Fruit fly (Drosophila melanogaster) whole organism, embryonic: ENCODE data around the gene CG33230.
A peak's percentile ranks its signal among the peaks of the same experiment; 100 is the strongest.

ENCODE experiments used
- Aef1 ChIP-seq: fragments of 200-800 bp; sonication (Bioruptor generic); IDR thresholded peaks from 3 replicates; pipeline ENCODE4 v1.3.6; 2022; ENCODE audit warnings: missing biosample characterization, missing genetic modification characterization
- Bteb2 ChIP-seq: fragments of 200-800 bp; sonication (Bioruptor generic); optimal IDR thresholded peaks from 2 replicates; lab custom pipeline; 2016; ENCODE audit warnings: missing biosample characterization, missing genetic modification characterization
- CG10543 ChIP-seq: fragments of 200-800 bp; sonication (Bioruptor generic); optimal IDR thresholded peaks from 3 replicates; lab custom pipeline; 2017; ENCODE audit warnings: missing biosample characterization, mild to moderate bottlenecking, missing genetic modification characterization, moderate library complexity
- CG10959 ChIP-seq: fragments of 200-800 bp; sonication (Bioruptor generic); IDR thresholded peaks from 2 replicates; pipeline ENCODE4 v1.3.6; 2022; ENCODE audit warnings: missing biosample characterization, missing genetic modification characterization
- CG11456 ChIP-seq: fragments of 200-800 bp; sonication (Bioruptor generic); IDR thresholded peaks from 3 replicates; pipeline ENCODE4 v1.3.6; 2022; ENCODE audit warnings: missing biosample characterization, missing genetic modification characterization
- CG11504 ChIP-seq: fragments of 200-800 bp; sonication (Bioruptor generic); optimal IDR thresholded peaks from 3 replicates; lab custom pipeline; 2019; ENCODE audit warnings: missing biosample characterization, mild to moderate bottlenecking, missing genetic modification characterization, moderate library complexity
- CG11560 ChIP-seq: fragments of 200-800 bp; sonication (Bioruptor generic); IDR thresholded peaks from 3 replicates; pipeline ENCODE4 v1.3.6; 2022; ENCODE audit warnings: missing biosample characterization, missing genetic modification characterization
- CG12299 ChIP-seq: fragments of 200-800 bp; sonication (Bioruptor generic); optimal IDR thresholded peaks from 2 replicates; lab custom pipeline; 2018; ENCODE audit warnings: missing biosample characterization, mild to moderate bottlenecking, missing genetic modification characterization
- CG13624 ChIP-seq: fragments of 200-800 bp; sonication (Bioruptor generic); optimal IDR thresholded peaks from 2 replicates; lab custom pipeline; 2016; ENCODE audit warnings: missing biosample characterization, missing genetic modification characterization
- CG15269 ChIP-seq: fragments of 200-800 bp; sonication (Bioruptor generic); optimal IDR thresholded peaks from 2 replicates; lab custom pipeline; 2018; ENCODE audit warnings: missing biosample characterization, mild to moderate bottlenecking, missing genetic modification characterization, moderate library complexity
- CG16779 ChIP-seq: fragments of 200-800 bp; sonication (Bioruptor generic); IDR thresholded peaks from 2 replicates; pipeline ENCODE4 v1.3.6; 2022; ENCODE audit warnings: missing biosample characterization, missing genetic modification characterization
- CG17385 ChIP-seq: fragments of 200-800 bp; sonication (Bioruptor generic); optimal IDR thresholded peaks from 3 replicates; lab custom pipeline; 2018; ENCODE audit warnings: missing biosample characterization, mild to moderate bottlenecking, missing genetic modification characterization
- CG17612 ChIP-seq: fragments of 200-800 bp; sonication (Bioruptor generic); IDR thresholded peaks from 2 replicates; pipeline ENCODE4 v1.3.6; 2022; ENCODE audit warnings: missing biosample characterization, missing genetic modification characterization
- CG2199 ChIP-seq: fragments of 200-800 bp; sonication (Bioruptor generic); IDR thresholded peaks from 3 replicates; pipeline ENCODE4 v1.3.6; 2022; ENCODE audit warnings: missing biosample characterization, missing genetic modification characterization
- CG2712 ChIP-seq: fragments of 200-800 bp; optimal IDR thresholded peaks from 3 replicates; lab custom pipeline; 2019; ENCODE audit warnings: missing biosample characterization, mild to moderate bottlenecking, missing genetic modification characterization, moderate library complexity
- CG3726 ChIP-seq: fragments of 200-800 bp; sonication (Bioruptor generic); IDR thresholded peaks from 3 replicates; pipeline ENCODE4, ENCODE4 v1.3.6; 2022; ENCODE audit warnings: missing biosample characterization, missing genetic modification characterization
- CG4328 ChIP-seq: fragments of 200-800 bp; sonication (Bioruptor generic); optimal IDR thresholded peaks from 3 replicates; lab custom pipeline; 2017; ENCODE audit warnings: missing biosample characterization, missing genetic modification reagents, missing genetic modification characterization
- CG4424 ChIP-seq: fragments of 200-800 bp; sonication (Bioruptor generic); optimal IDR thresholded peaks from 3 replicates; lab custom pipeline; 2016; ENCODE audit warnings: missing biosample characterization, missing genetic modification characterization
- CG6175 ChIP-seq: fragments of 200-800 bp; sonication (Bioruptor generic); IDR thresholded peaks from 3 replicates; pipeline ENCODE4 v1.3.6; 2022; ENCODE audit warnings: missing biosample characterization, missing genetic modification characterization
- CG6654 ChIP-seq: fragments of 200-800 bp; sonication (Bioruptor generic); optimal IDR thresholded peaks from 2 replicates; lab custom pipeline; 2017; ENCODE audit warnings: missing biosample characterization, mild to moderate bottlenecking, missing genetic modification characterization
- CG7357 ChIP-seq: fragments of 200-800 bp; sonication (Bioruptor generic); IDR thresholded peaks from 3 replicates; pipeline ENCODE4 v1.3.6; 2022; ENCODE audit warnings: missing biosample characterization, missing genetic modification characterization
- CoRest ChIP-seq: fragments of 200-800 bp; sonication (Bioruptor generic); optimal IDR thresholded peaks from 3 replicates; lab custom pipeline; 2018; ENCODE audit warnings: missing biosample characterization, mild to moderate bottlenecking, missing genetic modification characterization, moderate library complexity
- D19B ChIP-seq: fragments of 200-800 bp; sonication (Bioruptor generic); optimal IDR thresholded peaks from 2 replicates; lab custom pipeline; 2017; ENCODE audit warnings: missing biosample characterization, mild to moderate bottlenecking, missing genetic modification characterization
- Dp ChIP-seq: fragments of 200-800 bp; sonication (Bioruptor generic); optimal IDR thresholded peaks from 2 replicates; lab custom pipeline; 2018; ENCODE audit warnings: missing biosample characterization, mild to moderate bottlenecking, missing genetic modification characterization, moderate library complexity
- Fer2 ChIP-seq: fragments of 200-800 bp; sonication (Bioruptor generic); optimal IDR thresholded peaks from 2 replicates; lab custom pipeline; 2018; ENCODE audit warnings: missing biosample characterization, mild to moderate bottlenecking, missing genetic modification characterization, moderate library complexity
- Hey ChIP-seq: fragments of 200-800 bp; sonication (Bioruptor generic); optimal IDR thresholded peaks from 3 replicates; lab custom pipeline; 2018; ENCODE audit warnings: missing biosample characterization, mild to moderate bottlenecking, missing genetic modification characterization
- NC2β ChIP-seq: fragments of 200-800 bp; sonication (Bioruptor generic); optimal IDR thresholded peaks from 2 replicates; lab custom pipeline; 2016; ENCODE audit warnings: missing biosample characterization, missing genetic modification characterization
- Side ChIP-seq: fragments of 200-800 bp; sonication (Bioruptor generic); optimal IDR thresholded peaks from 2 replicates; lab custom pipeline; 2016; ENCODE audit warnings: missing biosample characterization, missing genetic modification characterization
- Six4 ChIP-seq: fragments of 200-800 bp; sonication (Bioruptor generic); optimal IDR thresholded peaks from 2 replicates; lab custom pipeline; 2016; ENCODE audit warnings: missing biosample characterization, missing genetic modification characterization
- Sox100B ChIP-seq: fragments of 200-800 bp; sonication (Bioruptor generic); optimal IDR thresholded peaks from 3 replicates; lab custom pipeline; 2018; ENCODE audit warnings: missing biosample characterization, mild to moderate bottlenecking, missing genetic modification characterization
- Sry-β ChIP-seq: fragments of 200-800 bp; sonication (Bioruptor generic); optimal IDR thresholded peaks from 2 replicates; lab custom pipeline; 2018; ENCODE audit warnings: missing biosample characterization, mild to moderate bottlenecking, missing genetic modification characterization, moderate library complexity
- croc ChIP-seq: fragments of 200-800 bp; sonication (Bioruptor generic); conservative IDR thresholded peaks from 3 replicates; pipeline ENCODE4 v1.3.6; 2022; ENCODE audit warnings: missing biosample characterization, missing genetic modification characterization
- fd3F ChIP-seq: fragments of 200-800 bp; sonication (Bioruptor generic); optimal IDR thresholded peaks from 2 replicates; lab custom pipeline; 2018; ENCODE audit warnings: missing biosample characterization, mild to moderate bottlenecking, missing genetic modification characterization, moderate library complexity
- fd64A ChIP-seq: fragments of 200-800 bp; sonication (Bioruptor generic); optimal IDR thresholded peaks from 3 replicates; lab custom pipeline; 2018; ENCODE audit warnings: missing biosample characterization, mild to moderate bottlenecking, missing genetic modification characterization
- fru ChIP-seq: fragments of >200 bp; optimal IDR thresholded peaks from 2 replicates; lab custom pipeline; 2017
- gfzf ChIP-seq: fragments of 200-800 bp; sonication (Bioruptor generic); optimal IDR thresholded peaks from 2 replicates; lab custom pipeline; 2016; ENCODE audit warnings: missing biosample characterization, mild to moderate bottlenecking, missing genetic modification characterization, moderate library complexity
- grau ChIP-seq: fragments of 200-800 bp; optimal IDR thresholded peaks from 3 replicates; lab custom pipeline; 2019; ENCODE audit warnings: missing biosample characterization, mild to moderate bottlenecking, missing genetic modification characterization, moderate library complexity
- gsb-n ChIP-seq: fragments of 200-800 bp; sonication (Bioruptor generic); optimal IDR thresholded peaks from 3 replicates; lab custom pipeline; 2018; ENCODE audit warnings: missing biosample characterization, mild to moderate bottlenecking, missing genetic modification characterization
- h ChIP-seq: fragments of >200 bp; optimal IDR thresholded peaks from 2 replicates; lab custom pipeline; 2017
- ind ChIP-seq: fragments of 200-800 bp; sonication (Bioruptor generic); optimal IDR thresholded peaks from 3 replicates; lab custom pipeline; 2016; ENCODE audit warnings: missing biosample characterization, missing genetic modification characterization
- jigr1 ChIP-seq: fragments of 200-800 bp; sonication (Bioruptor generic); IDR thresholded peaks from 3 replicates; pipeline ENCODE4 v1.3.6; 2022; ENCODE audit warnings: missing biosample characterization, missing genetic modification characterization
- lab ChIP-seq: fragments of 200-800 bp; sonication (Bioruptor generic); optimal IDR thresholded peaks from 3 replicates; lab custom pipeline; 2017; ENCODE audit warnings: missing biosample characterization, missing genetic modification characterization, mild to moderate bottlenecking, moderate library complexity, missing genetic modification reagents
- lilli ChIP-seq: fragments of 200-800 bp; sonication (Bioruptor generic); optimal IDR thresholded peaks from 3 replicates; lab custom pipeline; 2016; ENCODE audit warnings: missing biosample characterization, missing genetic modification characterization
- nmo ChIP-seq: fragments of 200-800 bp; sonication (Bioruptor generic); optimal IDR thresholded peaks from 2 replicates; lab custom pipeline; 2018; ENCODE audit warnings: missing biosample characterization, mild to moderate bottlenecking, missing genetic modification characterization, moderate library complexity
- odd ChIP-seq: fragments of 200-800 bp; sonication (Bioruptor generic); optimal IDR thresholded peaks from 2 replicates; lab custom pipeline; 2017; ENCODE audit warnings: missing biosample characterization, mild to moderate bottlenecking, missing genetic modification characterization
- pho ChIP-seq: fragments of 200-800 bp; sonication (Bioruptor generic); optimal IDR thresholded peaks from 2 replicates; lab custom pipeline; 2016; ENCODE audit warnings: missing biosample characterization, missing genetic modification characterization
- run ChIP-seq: fragments of 200-800 bp; sonication (Bioruptor generic); optimal IDR thresholded peaks from 3 replicates; lab custom pipeline; 2018; ENCODE audit warnings: missing biosample characterization, mild to moderate bottlenecking, missing genetic modification characterization
- slbo ChIP-seq: fragments of 200-800 bp; sonication (Bioruptor generic); IDR thresholded peaks from 2 replicates; pipeline ENCODE4 v1.3.6; 2022; ENCODE audit warnings: missing biosample characterization, missing genetic modification characterization
- tap ChIP-seq: fragments of 200-800 bp; optimal IDR thresholded peaks from 3 replicates; lab custom pipeline; 2019; ENCODE audit warnings: missing biosample characterization, mild to moderate bottlenecking, missing genetic modification characterization, moderate library complexity
- trh ChIP-seq: fragments of 200-800 bp; sonication (Bioruptor generic); optimal IDR thresholded peaks from 2 replicates; lab custom pipeline; 2016; ENCODE audit warnings: missing biosample characterization, missing genetic modification characterization
- wdn ChIP-seq: fragments of 200-800 bp; sonication (Bioruptor generic); IDR thresholded peaks from 2 replicates; pipeline ENCODE4 v1.3.6; 2022; ENCODE audit warnings: missing biosample characterization, missing genetic modification characterization
- zf30C ChIP-seq: fragments of 200-800 bp; sonication (Bioruptor generic); optimal IDR thresholded peaks from 3 replicates; lab custom pipeline; 2018; ENCODE audit warnings: missing biosample characterization, mild to moderate bottlenecking, missing genetic modification characterization

Gene CG33230

dm6 chr3L:1609611-1610010 lies 8.6 kb upstream of the CG33230 start:
- TF ChIP-seq CG17612 (GFP tag; lab: Robert Waterston, UW) (no peak), fru (lab: Kevin White, UChicago) (no peak), CG12299 (no peak), CG2712 (peak; percentile 39), tap (tag; lab: Kevin White, UChicago) (no peak), Dp (no peak), CG11560 (tag; lab: Robert Waterston, UW) (peak; percentile 24; the same call in 1 of the 3 replicates), Side (GFP tag; lab: Kevin White, UChicago) (no peak), zf30C (GFP tag; lab: Kevin White, UChicago) (no peak), nmo (peak; percentile 34), Sry-β (GFP tag; lab: Kevin White, UChicago) (no peak), CG11456 (GFP tag; lab: Robert Waterston, UW) (peak; percentile 38; the same call in 1 of the 3 replicates), grau (peak; percentile 64), CG17385 (GFP tag; lab: Kevin White, UChicago) (peak; percentile 9), Six4 (GFP tag; lab: Kevin White, UChicago) (no peak), CG13624 (GFP tag; lab: Kevin White, UChicago) (peak; percentile 29), CG10543 (no peak), jigr1 (GFP tag; lab: Robert Waterston, UW) (no peak), ind (GFP tag; lab: Kevin White, UChicago) (peak; percentile 48), trh (GFP tag; lab: Kevin White, UChicago) (no peak), CG10959 (no peak), Hey (tag; lab: Kevin White, UChicago) (no peak), CG16779 (no peak), CG2199 (GFP tag; lab: Robert Waterston, UW) (no peak), CG7357 (0 out of 3 replicates have a peak, but pooled peaks have one; percentile 30), Bteb2 (GFP tag; lab: Kevin White, UChicago) (peak; percentile 32), croc (GFP tag; lab: Robert Waterston, UW) (no peak), CG11504 (tag; lab: Kevin White, UChicago) (peak; percentile 55), fd3F (GFP tag; lab: Kevin White, UChicago) (peak; percentile 20), CG6175 (GFP tag; lab: Robert Waterston, UW) (no peak), lilli (GFP tag; lab: Kevin White, UChicago) (peak; percentile 59), CG4328 (no peak), h (lab: Kevin White, UChicago) (no peak), CG3726 (GFP tag; lab: Robert Waterston, UW) (no peak), Fer2 (tag; lab: Kevin White, UChicago) (no peak), odd (GFP tag; lab: Kevin White, UChicago) (no peak), run (tag; lab: Kevin White, UChicago) (no peak), Aef1 (peak; percentile 31; the same call in 1 of the 3 replicates), wdn (GFP tag; lab: Robert Waterston, UW) (0 out of 2 replicates have a peak, but pooled peaks have one; percentile 36), lab (GFP tag; lab: Kevin White, UChicago) (peak; percentile 36), CG4424 (peak; percentile 12), CoRest (tag; lab: Kevin White, UChicago) (peak; percentile 62), pho (GFP tag; lab: Kevin White, UChicago) (peak; percentile 46), NC2β (GFP tag; lab: Kevin White, UChicago) (no peak), CG15269 (tag; lab: Kevin White, UChicago) (peak; percentile 53), slbo (GFP tag; lab: Robert Waterston, UW) (peak; percentile 75), fd64A (GFP tag; lab: Kevin White, UChicago) (no peak), Sox100B (no peak), gfzf (GFP tag; lab: Kevin White, UChicago) (no peak), gsb-n (no peak), D19B (GFP tag; lab: Kevin White, UChicago) (peak; percentile 34), CG6654 (GFP tag; lab: Kevin White, UChicago) (no peak)
